Worm (Caenorhabditis elegans) whole organism, L2 larva: ENCODE results near the gene T09F3.4.

ENCODE experiments used
- C34F6.9 ChIP-seq: fragments of 150-350 bp; optimal IDR thresholded peaks from 2 replicates; lab custom pipeline; 2014; ENCODE audit warnings: missing biosample characterization, missing genetic modification characterization
- F13H6.1 ChIP-seq: sonication (generic microtip); optimal IDR thresholded peaks from 2 replicates; lab custom pipeline; 2016; ENCODE audit warnings: missing genetic modification characterization, missing compliant biosample characterization
- R02D3.7 ChIP-seq: fragments of 150-350 bp; optimal IDR thresholded peaks from 2 replicates; lab custom pipeline; 2014; ENCODE audit warnings: missing biosample characterization, missing genetic modification characterization
- Y55F3AM.14 ChIP-seq: fragments of 200-800 bp; sonication (Bioruptor generic); optimal IDR thresholded peaks from 2 replicates; lab custom pipeline; 2018; ENCODE audit warnings: mild to moderate bottlenecking, missing genetic modification characterization, missing compliant biosample characterization
- ZK546.5 ChIP-seq: sonication (generic microtip); optimal IDR thresholded peaks from 2 replicates; lab custom pipeline; 2017; ENCODE audit warnings: missing biosample characterization, missing genetic modification characterization
- alr-1 ChIP-seq: fragments of 150-350 bp; optimal IDR thresholded peaks from 2 replicates; lab custom pipeline; 2014; ENCODE audit warnings: missing biosample characterization, missing genetic modification characterization
- aly-2 ChIP-seq: fragments of 150-350 bp; optimal IDR thresholded peaks from 2 replicates; lab custom pipeline; 2014; ENCODE audit warnings: missing biosample characterization, missing genetic modification characterization
- ama-1 ChIP-seq: fragments of 150-350 bp; optimal IDR thresholded peaks from 2 replicates; lab custom pipeline; 2018; ENCODE audit warnings: inconsistent platforms
- blmp-1 ChIP-seq: sonication (generic microtip); optimal IDR thresholded peaks from 2 replicates; lab custom pipeline; 2017; ENCODE audit warnings: missing genetic modification characterization, mild to moderate bottlenecking, missing compliant biosample characterization, antibody characterized with exemption, moderate library complexity; ENCODE audit not compliant: insufficient read depth
- ceh-16 ChIP-seq: fragments of 150-350 bp; optimal IDR thresholded peaks from 2 replicates; lab custom pipeline; 2014; ENCODE audit warnings: missing biosample characterization, missing genetic modification characterization
- ceh-82 ChIP-seq: fragments of 150-350 bp; optimal IDR thresholded peaks from 2 replicates; lab custom pipeline; 2014; ENCODE audit warnings: missing biosample characterization, missing genetic modification characterization
- crh-2 ChIP-seq: sonication (generic microtip); optimal IDR thresholded peaks from 2 replicates; lab custom pipeline; 2017; ENCODE audit warnings: missing biosample characterization, missing genetic modification characterization
- dmd-4 ChIP-seq: sonication (generic microtip); optimal IDR thresholded peaks from 2 replicates; lab custom pipeline; 2017; ENCODE audit warnings: missing biosample characterization, missing genetic modification characterization
- egl-27 ChIP-seq: sonication (generic microtip); optimal IDR thresholded peaks from 3 replicates; lab custom pipeline; 2017; ENCODE audit warnings: missing biosample characterization, missing genetic modification reagents, missing genetic modification characterization
- elt-3 ChIP-seq: sonication (generic microtip); optimal IDR thresholded peaks from 2 replicates; lab custom pipeline; 2017; ENCODE audit warnings: missing biosample characterization, missing genetic modification characterization
- fos-1 ChIP-seq: fragments of 150-350 bp; optimal IDR thresholded peaks from 2 replicates; lab custom pipeline; 2014; ENCODE audit warnings: missing biosample characterization, missing genetic modification characterization
- gmeb-1 ChIP-seq: fragments of 150-350 bp; optimal IDR thresholded peaks from 2 replicates; lab custom pipeline; 2014; ENCODE audit warnings: missing biosample characterization, missing genetic modification characterization
- lin-11 ChIP-seq: fragments of 150-350 bp; sonication (generic microtip); optimal IDR thresholded peaks from 2 replicates; lab custom pipeline; 2014; ENCODE audit warnings: missing biosample characterization, missing genetic modification characterization, inconsistent platforms, mixed read lengths
- lin-13 ChIP-seq: fragments of 150-350 bp; optimal IDR thresholded peaks from 2 replicates; lab custom pipeline; 2014; ENCODE audit warnings: missing biosample characterization, missing genetic modification reagents, missing genetic modification characterization
- lin-39 ChIP-seq: fragments of 150-350 bp; optimal IDR thresholded peaks from 2 replicates; lab custom pipeline; 2014; ENCODE audit warnings: missing biosample characterization, missing genetic modification reagents, missing genetic modification characterization
- lsy-2 ChIP-seq, 2 experiments: fragments of 150-350 bp in 1 of 2; sonication (generic microtip) in 1 of 2; optimal IDR thresholded peaks; 2 replicates each; lab custom pipeline; 2014 to 2017; ENCODE audit warnings: missing biosample characterization in 2 of 2, missing genetic modification characterization in 2 of 2
- mab-5 ChIP-seq: fragments of 150-350 bp; optimal IDR thresholded peaks from 2 replicates; lab custom pipeline; 2014; ENCODE audit warnings: missing biosample characterization, missing genetic modification characterization
- mbf-1 ChIP-seq: sonication (generic microtip); optimal IDR thresholded peaks from 2 replicates; lab custom pipeline; 2017; ENCODE audit warnings: missing biosample characterization, missing genetic modification characterization
- mdl-1 ChIP-seq, 2 experiments: fragments of 150-350 bp in 1 of 2; sonication (generic microtip) in 1 of 2; optimal IDR thresholded peaks; 2 replicates each; lab custom pipeline; 2017; ENCODE audit warnings: missing biosample characterization in 2 of 2, missing genetic modification characterization in 2 of 2
- nhr-11 ChIP-seq: fragments of 150-350 bp; optimal IDR thresholded peaks from 2 replicates; lab custom pipeline; 2014; ENCODE audit warnings: missing biosample characterization, missing genetic modification characterization
- nhr-129 ChIP-seq: fragments of 150-350 bp; optimal IDR thresholded peaks from 2 replicates; lab custom pipeline; 2014; ENCODE audit warnings: missing biosample characterization, missing genetic modification characterization
- nhr-21 ChIP-seq: fragments of 150-350 bp; optimal IDR thresholded peaks from 2 replicates; lab custom pipeline; 2014; ENCODE audit warnings: missing biosample characterization, missing genetic modification characterization
- nhr-23 ChIP-seq: fragments of 150-350 bp; optimal IDR thresholded peaks from 2 replicates; lab custom pipeline; 2014; ENCODE audit warnings: missing biosample characterization, missing genetic modification reagents, missing genetic modification characterization
- nhr-25 ChIP-seq: fragments of 150-350 bp; sonication (generic microtip); optimal IDR thresholded peaks from 3 replicates; lab custom pipeline; 2014; ENCODE audit warnings: missing biosample characterization, missing genetic modification characterization
- nhr-6 ChIP-seq: fragments of 150-350 bp; optimal IDR thresholded peaks from 2 replicates; lab custom pipeline; 2014; ENCODE audit warnings: missing biosample characterization, missing genetic modification characterization
- nhr-77 ChIP-seq: fragments of 150-350 bp; optimal IDR thresholded peaks from 2 replicates; lab custom pipeline; 2014; ENCODE audit warnings: missing biosample characterization, missing genetic modification characterization
- peb-1 ChIP-seq: fragments of 150-350 bp; optimal IDR thresholded peaks from 2 replicates; lab custom pipeline; 2014; ENCODE audit warnings: missing biosample characterization, missing genetic modification characterization
- sem-4 ChIP-seq: fragments of 150-350 bp; optimal IDR thresholded peaks from 2 replicates; lab custom pipeline; 2014; ENCODE audit warnings: missing biosample characterization, missing genetic modification reagents, missing genetic modification characterization
- skn-1 ChIP-seq: sonication (generic microtip); optimal IDR thresholded peaks from 2 replicates; lab custom pipeline; 2017; ENCODE audit warnings: missing biosample characterization, missing genetic modification characterization
- sma-3 ChIP-seq: sonication (generic microtip); optimal IDR thresholded peaks from 2 replicates; lab custom pipeline; 2016; ENCODE audit warnings: missing genetic modification reagents, missing genetic modification characterization, missing compliant biosample characterization
- sma-9 ChIP-seq, 2 experiments: fragments of 150-350 bp in 1 of 2; sonication (generic microtip) in 1 of 2; optimal IDR thresholded peaks; 2 replicates each; lab custom pipeline; 2014 to 2016; ENCODE audit warnings: missing genetic modification characterization in 2 of 2, mild to moderate bottlenecking in 1 of 2, missing biosample characterization in 1 of 2, missing compliant biosample characterization in 1 of 2, missing genetic modification reagents in 1 of 2, moderate library complexity in 1 of 2
- snpc-4 ChIP-seq: fragments of 150-350 bp; optimal IDR thresholded peaks from 2 replicates; lab custom pipeline; 2014; ENCODE audit warnings: missing biosample characterization, missing genetic modification characterization
- unc-39 ChIP-seq: fragments of 150-350 bp; optimal IDR thresholded peaks from 2 replicates; lab custom pipeline; 2014; ENCODE audit warnings: missing biosample characterization, missing genetic modification characterization
- unc-55 ChIP-seq: fragments of 150-350 bp; sonication (generic microtip); optimal IDR thresholded peaks from 3 replicates; lab custom pipeline; 2014; ENCODE audit warnings: missing biosample characterization, missing genetic modification reagents, missing genetic modification characterization
- unc-62 ChIP-seq: fragments of 150-350 bp; optimal IDR thresholded peaks from 2 replicates; lab custom pipeline; 2014; ENCODE audit warnings: missing biosample characterization, missing genetic modification reagents, missing genetic modification characterization
- zag-1 ChIP-seq: fragments of 150-350 bp; optimal IDR thresholded peaks from 2 replicates; lab custom pipeline; 2014; ENCODE audit warnings: missing biosample characterization, missing genetic modification characterization
- ztf-1 ChIP-seq: fragments of 200-800 bp; sonication (Bioruptor generic); conservative IDR thresholded peaks from 2 replicates; pipeline ENCODE4 v1.3.6; 2022; ENCODE audit warnings: missing genetic modification characterization, missing compliant biosample characterization
- ztf-4 ChIP-seq: fragments of 150-350 bp; optimal IDR thresholded peaks from 2 replicates; lab custom pipeline; 2014; ENCODE audit warnings: missing biosample characterization, missing genetic modification characterization

The T09F3.4 gene

DNA sequence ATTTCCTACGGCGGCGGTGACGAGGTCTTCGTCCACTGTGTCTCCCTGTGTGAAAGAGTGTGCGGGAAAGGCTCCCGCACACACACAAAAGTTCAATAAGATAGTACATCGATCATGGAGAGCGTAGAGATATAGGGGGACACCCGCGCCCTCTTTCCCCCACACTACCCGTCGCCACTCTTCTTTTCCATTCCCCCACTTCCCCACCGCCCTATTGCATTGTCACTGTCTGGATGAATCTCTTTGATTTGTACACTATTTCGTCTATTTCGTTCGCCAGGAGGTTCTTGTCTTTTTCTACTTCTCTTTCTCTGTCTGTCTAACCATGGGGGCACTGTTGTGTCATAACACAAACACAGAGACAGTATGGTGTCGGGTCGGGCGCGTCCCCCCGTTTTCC lies 13.3 kb upstream of the T09F3.4 start (continued):
- no peak for TF ChIP-seq dmd-4 (tag; lab: Kevin White, UChicago)
- TF ChIP-seq lin-13 (GFP tag; lab: Kevin White, UChicago), result no peak
- TF ChIP-seq zag-1, result no peak
- no peak for TF ChIP-seq R02D3.7
- peak; percentile 1 for TF ChIP-seq nhr-21 (tag; lab: Kevin White, UChicago)
- no peak for TF ChIP-seq nhr-6 (tag; lab: Kevin White, UChicago)
- no peak for TF ChIP-seq elt-3 (tag; lab: Kevin White, UChicago)
- peak; percentile 86 for TF ChIP-seq nhr-129
- TF ChIP-seq ceh-82 (tag; lab: Kevin White, UChicago), result no peak
- TF ChIP-seq blmp-1, result peak; percentile 40
- TF ChIP-seq Y55F3AM.14 (GFP tag; lab: Kevin White, UChicago), result no peak
- no peak for TF ChIP-seq nhr-23 (tag; lab: Kevin White, UChicago)
- TF ChIP-seq ceh-16 (tag; lab: Kevin White, UChicago), result peak; percentile 47
- TF ChIP-seq nhr-25 (tag; lab: Kevin White, UChicago), result peak; percentile 81
- no peak for TF ChIP-seq lin-39 (tag; lab: Kevin White, UChicago)
- TF ChIP-seq ZK546.5, result no peak
- TF ChIP-seq nhr-11 (tag; lab: Kevin White, UChicago), result no peak
- TF ChIP-seq sma-9 (GFP tag; optimal IDR thresholded peaks at IDR 0.05; lab: Kevin White, UChicago), result peak; percentile 74
- TF ChIP-seq sma-9 (tag; optimal IDR thresholded peaks at IDR 0.05; lab: Kevin White, UChicago), result no peak
- TF ChIP-seq lsy-2 (tag; optimal IDR thresholded peaks at IDR 0.05; lab: Kevin White, UChicago), result peak in 1 of 2 experiments; percentile 50
- TF ChIP-seq sem-4 (tag; lab: Kevin White, UChicago), result peak; percentile 76
- peak; percentile 26 for TF ChIP-seq C34F6.9 (tag; lab: Kevin White, UChicago)
- no peak for TF ChIP-seq egl-27 (tag; lab: Kevin White, UChicago)
- peak; percentile 12 for TF ChIP-seq ztf-4
- peak; percentile 49 for TF ChIP-seq gmeb-1 (tag; lab: Kevin White, UChicago)
- TF ChIP-seq, all 48 proteins: peak for 15

DNA sequence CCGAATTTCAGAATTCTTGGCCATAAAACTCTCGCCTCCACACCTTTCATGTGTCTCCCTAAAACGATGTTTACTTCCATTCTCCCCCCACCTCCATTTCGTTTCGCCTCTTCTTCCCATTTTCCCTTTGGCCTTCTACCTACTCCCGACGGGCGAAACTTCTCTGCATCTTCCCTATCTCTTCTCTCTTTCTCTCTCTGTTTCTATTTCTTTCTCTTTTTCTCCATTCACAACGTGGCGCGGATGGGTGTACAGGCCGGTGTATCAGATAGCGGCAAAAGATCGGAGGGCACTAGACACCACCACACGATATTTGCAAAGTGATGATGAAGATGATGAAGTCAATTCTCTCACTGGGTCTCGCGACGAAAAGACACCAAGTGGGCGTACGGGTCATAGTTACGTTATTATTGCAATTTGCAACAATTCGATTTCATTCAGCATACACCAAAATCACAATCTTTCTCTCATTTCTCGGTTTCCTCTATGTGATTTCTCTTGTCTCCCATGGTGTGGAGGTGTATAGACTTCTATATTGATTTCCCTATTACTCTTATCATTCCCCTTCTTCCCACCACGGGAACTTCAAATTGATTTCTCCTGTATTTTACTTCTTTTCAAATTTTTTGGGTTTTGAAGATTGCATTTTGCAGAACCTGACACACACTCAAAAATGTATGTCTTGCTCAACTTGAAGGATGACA lies 10.7 kb upstream of the T09F3.4 start, which contains the start of gene ztf-27:
Gene ztf-27 (plus strand): TSS at position 654 of the 704 bp plus-strand sequence.
- TF ChIP-seq ZK546.5 (no peak), nhr-25 (tag; lab: Kevin White, UChicago) (peak; percentile 48), F13H6.1 (peak; percentile 43), mbf-1 (tag; lab: Kevin White, UChicago) (no peak), nhr-77 (tag; lab: Kevin White, UChicago) (no peak), crh-2 (tag; lab: Kevin White, UChicago) (peak; percentile 85), blmp-1 (peak; percentile 37), fos-1 (tag; lab: Kevin White, UChicago) (peak; percentile 6), sma-3 (GFP tag; lab: Kevin White, UChicago) (peak; percentile 45), nhr-129 (peak; percentile 50), mab-5 (tag; lab: Kevin White, UChicago) (no peak), unc-55 (GFP tag; lab: Kevin White, UChicago) (no peak), gmeb-1 (tag; lab: Kevin White, UChicago) (peak; percentile 8), dmd-4 (tag; lab: Kevin White, UChicago) (no peak)

DNA sequence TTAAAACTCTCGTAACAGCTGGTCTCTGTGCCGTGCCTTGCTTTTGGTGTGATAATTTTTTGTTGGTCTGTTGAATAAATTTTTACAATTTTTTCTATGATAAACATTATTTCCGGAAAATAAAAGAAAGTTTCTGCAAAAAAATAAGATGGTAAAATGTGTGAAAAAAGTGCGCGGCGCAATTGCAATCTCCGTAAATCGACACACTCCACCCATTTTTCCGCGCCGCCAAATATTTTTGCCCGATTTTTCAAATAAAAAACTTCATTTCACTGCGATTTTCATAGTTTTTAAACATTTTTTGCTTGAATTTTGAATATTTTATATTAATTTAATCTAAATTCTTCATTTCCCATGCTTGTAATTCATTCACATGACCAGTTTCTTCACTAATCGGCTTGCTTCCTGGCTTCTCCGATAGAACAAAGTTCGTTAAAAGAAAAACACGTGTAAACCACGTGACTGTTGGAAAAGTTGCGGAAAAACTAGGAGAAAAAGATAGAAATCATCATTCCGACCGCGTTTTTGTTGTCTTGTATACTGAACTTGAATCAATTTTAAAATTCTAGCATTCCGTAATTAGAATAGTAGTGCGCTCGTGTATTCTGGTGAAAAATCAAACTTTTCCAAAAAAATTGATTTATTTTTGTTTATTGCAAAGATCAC lies 7.3 kb upstream of the T09F3.4 start:
- peak; percentile 75 for TF ChIP-seq unc-55 (GFP tag; lab: Kevin White, UChicago)
- TF ChIP-seq ZK546.5, result peak; percentile 7
- TF ChIP-seq ama-1 (lab: Kevin White, UChicago), result peak; percentile 50
- TF ChIP-seq ztf-1, result no peak
- TF ChIP-seq mdl-1 (tag; optimal IDR thresholded peaks at IDR 0.05; lab: Kevin White, UChicago), result no peak
- TF ChIP-seq lin-11 (tag; lab: Kevin White, UChicago), result peak; percentile 33
- peak; percentile 31 for TF ChIP-seq egl-27 (tag; lab: Kevin White, UChicago)
- TF ChIP-seq alr-1, result no peak
- TF ChIP-seq nhr-129, result peak; percentile 27
- TF ChIP-seq mab-5 (tag; lab: Kevin White, UChicago), result peak; percentile 41
- no peak for TF ChIP-seq dmd-4 (tag; lab: Kevin White, UChicago)
- peak; percentile 32 for TF ChIP-seq nhr-6 (tag; lab: Kevin White, UChicago)
- TF ChIP-seq gmeb-1 (tag; lab: Kevin White, UChicago), result peak; percentile 69
- no peak for TF ChIP-seq nhr-11 (tag; lab: Kevin White, UChicago)
- TF ChIP-seq zag-1, result no peak
- TF ChIP-seq blmp-1, result no peak
- no peak for TF ChIP-seq aly-2 (tag; lab: Kevin White, UChicago)
- no peak for TF ChIP-seq mbf-1 (tag; lab: Kevin White, UChicago)
- TF ChIP-seq ceh-82 (tag; lab: Kevin White, UChicago), result no peak
- TF ChIP-seq peb-1, result no peak
- peak; percentile 67 for TF ChIP-seq sma-9 (GFP tag; optimal IDR thresholded peaks at IDR 0.05; lab: Kevin White, UChicago)
- TF ChIP-seq sma-9 (tag; optimal IDR thresholded peaks at IDR 0.05; lab: Kevin White, UChicago), result no peak
- no peak for TF ChIP-seq ceh-16 (tag; lab: Kevin White, UChicago)
- TF ChIP-seq lin-39 (tag; lab: Kevin White, UChicago), result no peak
- TF ChIP-seq nhr-21 (tag; lab: Kevin White, UChicago), result peak; percentile 58
- peak; percentile 79 for TF ChIP-seq F13H6.1
- TF ChIP-seq ztf-4, result peak; percentile 75
- TF ChIP-seq lin-13 (GFP tag; lab: Kevin White, UChicago), result peak; percentile 74
- TF ChIP-seq unc-39 (tag; lab: Kevin White, UChicago), result no peak
- peak; percentile 24 for TF ChIP-seq snpc-4 (tag; lab: Kevin White, UChicago)
- no peak for TF ChIP-seq skn-1 (tag; lab: Kevin White, UChicago)
- TF ChIP-seq unc-62 (GFP tag; lab: Kevin White, UChicago), result no peak
- peak; percentile 90 for TF ChIP-seq sem-4 (tag; lab: Kevin White, UChicago)
